Fruit fly (Drosophila melanogaster) whole organism, pupa: Measurements from ENCODE around the gene APP-BP1.

Experiments used
- CG10348 ChIP-seq: fragments of 200-800 bp; sonication (Bioruptor generic); IDR thresholded peaks from 2 replicates; pipeline ENCODE4 v1.3.6; 2022; ENCODE audit warnings: missing biosample characterization, missing genetic modification characterization
- CG12605 ChIP-seq: fragments of 200-800 bp; sonication (Bioruptor generic); IDR thresholded peaks from 2 replicates; pipeline ENCODE4 v1.3.6; 2022; ENCODE audit warnings: missing biosample characterization, missing genetic modification characterization
- CG15710 ChIP-seq: fragments of 200-800 bp; sonication (Bioruptor generic); optimal IDR thresholded peaks from 2 replicates; lab custom pipeline; 2018; ENCODE audit warnings: missing biosample characterization, mild to moderate bottlenecking, missing genetic modification characterization, moderate library complexity
- CG34367 ChIP-seq: fragments of 200-800 bp; sonication (Bioruptor generic); optimal IDR thresholded peaks from 2 replicates; lab custom pipeline; 2018; ENCODE audit warnings: missing biosample characterization, mild to moderate bottlenecking, missing genetic modification characterization
- CG8159 ChIP-seq: fragments of 200-800 bp; sonication (Bioruptor generic); optimal IDR thresholded peaks from 3 replicates; lab custom pipeline; 2018; ENCODE audit warnings: missing biosample characterization, mild to moderate bottlenecking, missing genetic modification characterization, moderate library complexity
- CG8301 ChIP-seq: fragments of 200-800 bp; sonication (Bioruptor generic); optimal IDR thresholded peaks from 2 replicates; lab custom pipeline; 2018; ENCODE audit warnings: missing biosample characterization, mild to moderate bottlenecking, missing genetic modification characterization
- D1 ChIP-seq: fragments of 200-800 bp; sonication (Bioruptor generic); optimal IDR thresholded peaks from 2 replicates; lab custom pipeline; 2018; ENCODE audit warnings: missing biosample characterization, mild to moderate bottlenecking, missing genetic modification characterization, moderate library complexity
- EcR ChIP-seq: fragments of 200-800 bp; sonication (Bioruptor generic); optimal IDR thresholded peaks from 3 replicates; lab custom pipeline; 2019; ENCODE audit warnings: missing biosample characterization, missing genetic modification characterization, mild to moderate bottlenecking, moderate library complexity, missing genetic modification reagents
- Pif1B ChIP-seq: fragments of 200-800 bp; sonication (Bioruptor generic); optimal IDR thresholded peaks from 3 replicates; lab custom pipeline; 2016; ENCODE audit warnings: missing biosample characterization, missing genetic modification characterization
- Snoo ChIP-seq: fragments of 200-800 bp; sonication (Bioruptor generic); optimal IDR thresholded peaks from 3 replicates; lab custom pipeline; 2017; ENCODE audit warnings: missing biosample characterization, mild to moderate bottlenecking, missing genetic modification characterization, inconsistent platforms
- fd96Ca ChIP-seq: fragments of 200-800 bp; sonication (Bioruptor generic); IDR thresholded peaks from 3 replicates; pipeline ENCODE4 v1.3.6; 2022; ENCODE audit warnings: missing biosample characterization, missing genetic modification characterization
- gl ChIP-seq: fragments of 200-800 bp; sonication (Bioruptor generic); optimal IDR thresholded peaks from 2 replicates; lab custom pipeline; 2018; ENCODE audit warnings: missing biosample characterization, mild to moderate bottlenecking, missing genetic modification characterization

DNA sequence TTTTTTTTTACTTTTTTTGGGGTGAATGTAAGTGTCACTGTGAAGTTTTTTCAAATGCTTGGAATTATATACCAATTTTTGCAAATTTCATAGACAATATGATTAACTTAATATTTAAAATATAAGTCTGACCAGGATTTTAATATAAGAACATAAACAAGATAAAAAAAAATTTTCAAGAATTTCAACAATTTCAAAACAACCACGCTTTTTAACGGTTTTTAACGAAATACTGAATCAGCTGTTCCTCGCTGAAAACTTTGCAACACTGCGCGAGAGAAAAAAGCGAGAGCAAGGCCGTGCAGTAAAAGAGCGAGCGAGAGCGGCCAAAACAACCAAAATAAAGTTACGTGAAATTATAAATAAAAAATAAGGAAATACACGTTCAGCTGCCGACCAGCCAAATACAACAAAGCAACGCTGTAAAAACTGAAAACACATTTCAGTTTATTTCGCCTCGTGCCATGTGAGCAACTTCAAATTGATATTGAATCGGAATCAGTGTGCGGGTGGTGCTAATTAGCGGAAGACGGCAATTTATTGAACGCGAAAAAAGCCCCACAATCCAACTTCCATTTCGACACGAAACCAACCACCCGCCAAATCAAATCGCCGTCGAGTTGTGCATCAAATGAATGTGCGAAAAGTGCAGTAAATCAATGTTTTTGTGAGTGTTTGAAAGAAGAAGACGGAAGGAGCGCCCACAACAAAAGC, 1.9 kb upstream of the APP-BP1 start, which contains the start of the genes CG46439, Iyd and CG33947:
- no peak for TF ChIP-seq CG10348 (GFP tag; lab: Robert Waterston, UW)
- peak; percentile 87 for TF ChIP-seq Pif1B (GFP tag; lab: Kevin White, UChicago)
- TF ChIP-seq fd96Ca (GFP tag; lab: Robert Waterston, UW): peak; percentile 82
- peak; percentile 61 for TF ChIP-seq CG15710 (tag; lab: Kevin White, UChicago)
- peak; percentile 51 for TF ChIP-seq CG34367 (tag; lab: Kevin White, UChicago)
- peak; percentile 42 for TF ChIP-seq Snoo
- TF ChIP-seq gl: peak; percentile 93
- peak; percentile 69 for TF ChIP-seq D1
- TF ChIP-seq EcR: no peak
- TF ChIP-seq CG12605 (GFP tag; lab: Robert Waterston, UW): peak; percentile 94
- TF ChIP-seq CG8159 (tag; lab: Kevin White, UChicago): peak; percentile 71
- peak; percentile 76 for TF ChIP-seq CG8301 (tag; lab: Kevin White, UChicago)
